Worm (Caenorhabditis elegans) whole organism, L4 larva: ENCODE measurements around the gene Y75B8A.32.
"Not testable (repeated sequence)": the region's sequence is repeated elsewhere in the genome, so short reads cannot be mapped to it uniquely, and the experiment has no call there.

Source experiments
- F26F4.8 ChIP-seq: fragments of 200-800 bp; sonication (Bioruptor generic); conservative IDR thresholded peaks from 2 replicates; pipeline ENCODE4 v1.3.6; 2022; ENCODE audit warnings: missing genetic modification characterization, missing compliant biosample characterization
- F44E2.7 ChIP-seq: fragments of 200-800 bp; sonication (Bioruptor generic); IDR thresholded peaks from 2 replicates; pipeline ENCODE4 v2.1.2; 2022; ENCODE audit warnings: missing genetic modification characterization, missing compliant biosample characterization
- R02D3.7 ChIP-seq: fragments of 150-350 bp; sonication (generic microtip); optimal IDR thresholded peaks from 3 replicates; lab custom pipeline; 2014; ENCODE audit warnings: missing biosample characterization, missing genetic modification characterization
- ZK546.5 ChIP-seq, 2 experiments: sonication (generic microtip); optimal IDR thresholded peaks; 2 replicates each; lab custom pipeline; 2017; ENCODE audit warnings: missing biosample characterization in 2 of 2, missing genetic modification characterization in 2 of 2
- aly-2 ChIP-seq: sonication (generic microtip); optimal IDR thresholded peaks from 2 replicates; lab custom pipeline; 2018; ENCODE audit warnings: missing biosample characterization, missing genetic modification characterization
- ama-1 ChIP-seq: fragments of 150-350 bp; optimal IDR thresholded peaks from 2 replicates; lab custom pipeline; 2014; ENCODE audit warnings: inconsistent platforms, mixed read lengths
- fkh-10 ChIP-seq: fragments of 150-350 bp; optimal IDR thresholded peaks from 2 replicates; lab custom pipeline; 2014; ENCODE audit warnings: missing biosample characterization, missing genetic modification reagents, missing genetic modification characterization
- nhr-111 ChIP-seq: fragments of 200-800 bp; sonication (Bioruptor generic); optimal IDR thresholded peaks from 2 replicates; lab custom pipeline; 2018; ENCODE audit warnings: mild to moderate bottlenecking, missing genetic modification characterization, missing compliant biosample characterization
- unc-62 ChIP-seq, 3 experiments: fragments of 150-350 bp in 1 of 3; sonication (generic microtip); optimal IDR thresholded peaks in 2 of 3; peaks in 1 of 3; 1 replicate in 1 of 3; 2 replicates in 2 of 3; lab custom pipeline; 2014 to 2017; ENCODE audit warnings: missing biosample characterization in 3 of 3, missing genetic modification characterization in 3 of 3, missing genetic modification reagents in 3 of 3, missing genotype in 1 of 3

DNA sequence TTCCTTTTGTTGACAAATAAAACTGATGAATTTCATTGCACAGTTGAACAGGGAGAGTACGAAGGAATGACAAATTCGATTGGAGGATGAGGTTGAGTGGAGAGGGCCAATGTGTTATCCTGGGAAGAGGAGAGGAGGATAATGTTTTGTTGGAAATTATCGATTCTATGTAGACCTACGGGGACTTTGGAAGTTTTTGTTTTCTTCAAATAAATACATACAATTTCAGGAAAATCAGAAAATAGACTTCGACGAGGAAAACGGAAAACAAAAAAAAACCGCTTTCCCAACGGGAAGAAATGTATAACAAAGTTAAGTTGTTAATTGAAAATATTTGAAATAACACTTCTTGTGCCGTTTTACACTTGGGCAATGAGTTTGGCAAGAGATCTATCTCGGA, 25.3 kb upstream of the Y75B8A.32 start, which contains the start of gene Y49E10.4:
- not testable (repeated sequence) for TF ChIP-seq F44E2.7 (GFP tag; lab: Robert Waterston, UW); R02D3.7 (tag; lab: Kevin White, UChicago); F26F4.8; unc-62 (GFP tag; optimal IDR thresholded peaks at IDR 0.05 in 1 of 2; lab: Kevin White, UChicago); unc-62 (tag; optimal IDR thresholded peaks at IDR 0.05; lab: Kevin White, UChicago); nhr-111 (GFP tag; lab: Kevin White, UChicago); fkh-10 (GFP tag; lab: Kevin White, UChicago); ZK546.5 (tag; optimal IDR thresholded peaks at IDR 0.05; lab: Kevin White, UChicago); ama-1 (lab: Kevin White, UChicago); aly-2 (tag; lab: Kevin White, UChicago)
